Worm (Caenorhabditis elegans) whole organism, L2 larva: ENCODE measurements around the gene R10F2.6.

Experiments used
- alr-1 ChIP-seq: fragments of 150-350 bp; optimal IDR thresholded peaks from 2 replicates; lab custom pipeline; 2014; ENCODE audit warnings: missing biosample characterization, missing genetic modification characterization
- aly-2 ChIP-seq: fragments of 150-350 bp; optimal IDR thresholded peaks from 2 replicates; lab custom pipeline; 2014; ENCODE audit warnings: missing biosample characterization, missing genetic modification characterization
- mab-5 ChIP-seq: fragments of 150-350 bp; optimal IDR thresholded peaks from 2 replicates; lab custom pipeline; 2014; ENCODE audit warnings: missing biosample characterization, missing genetic modification characterization
- nhr-12 ChIP-seq: fragments of 150-350 bp; optimal IDR thresholded peaks from 2 replicates; lab custom pipeline; 2014; ENCODE audit warnings: missing biosample characterization, missing genetic modification characterization
- nhr-237 ChIP-seq: fragments of 150-350 bp; optimal IDR thresholded peaks from 2 replicates; lab custom pipeline; 2014; ENCODE audit warnings: missing biosample characterization, missing genetic modification characterization
- nhr-25 ChIP-seq: fragments of 150-350 bp; sonication (generic microtip); optimal IDR thresholded peaks from 3 replicates; lab custom pipeline; 2014; ENCODE audit warnings: missing biosample characterization, missing genetic modification characterization
- nhr-6 ChIP-seq: fragments of 150-350 bp; optimal IDR thresholded peaks from 2 replicates; lab custom pipeline; 2014; ENCODE audit warnings: missing biosample characterization, missing genetic modification characterization
- skn-1 ChIP-seq: sonication (generic microtip); optimal IDR thresholded peaks from 2 replicates; lab custom pipeline; 2017; ENCODE audit warnings: missing biosample characterization, missing genetic modification characterization
- unc-62 ChIP-seq: fragments of 150-350 bp; optimal IDR thresholded peaks from 2 replicates; lab custom pipeline; 2014; ENCODE audit warnings: missing biosample characterization, missing genetic modification reagents, missing genetic modification characterization

DNA sequence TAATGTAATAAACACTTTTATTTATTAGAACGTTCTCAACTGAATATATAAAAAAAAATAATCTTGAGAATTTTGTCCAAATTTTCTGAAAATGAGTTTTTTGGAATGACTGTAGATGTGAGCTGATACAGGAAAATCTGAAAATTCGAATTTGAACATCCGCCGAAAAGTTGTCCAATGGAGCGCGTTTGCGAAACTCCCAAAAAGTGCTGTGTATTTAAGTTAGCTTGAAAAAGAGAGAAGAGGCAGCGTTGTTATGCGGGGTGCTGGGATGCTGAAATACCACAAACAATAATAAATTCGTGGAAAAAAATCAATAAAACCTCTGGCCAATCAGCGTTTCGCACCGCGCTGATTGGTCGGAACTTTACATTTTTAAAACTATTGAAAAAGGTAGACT lies 26.4 kb upstream of the R10F2.6 start:
- TF ChIP-seq alr-1 (tag; lab: Kevin White, UChicago) (no peak), mab-5 (no peak), unc-62 (GFP tag; lab: Kevin White, UChicago) (no peak), nhr-237 (no peak), skn-1 (tag; lab: Kevin White, UChicago) (no peak), aly-2 (tag; lab: Kevin White, UChicago) (no peak), nhr-25 (tag; lab: Kevin White, UChicago) (no peak), nhr-12 (tag; lab: Kevin White, UChicago) (no peak), nhr-6 (tag; lab: Kevin White, UChicago) (no peak)
